Fruit fly (Drosophila melanogaster) whole organism: Measurements from ENCODE around the gene Tmhs.

Experiments used
- CG8478 ChIP-seq: fragments of >200 bp; optimal IDR thresholded peaks from 2 replicates; lab custom pipeline; 2018; ENCODE audit warnings: inconsistent platforms
- psq ChIP-seq: fragments of >200 bp; optimal IDR thresholded peaks from 2 replicates; lab custom pipeline; 2017

DNA sequence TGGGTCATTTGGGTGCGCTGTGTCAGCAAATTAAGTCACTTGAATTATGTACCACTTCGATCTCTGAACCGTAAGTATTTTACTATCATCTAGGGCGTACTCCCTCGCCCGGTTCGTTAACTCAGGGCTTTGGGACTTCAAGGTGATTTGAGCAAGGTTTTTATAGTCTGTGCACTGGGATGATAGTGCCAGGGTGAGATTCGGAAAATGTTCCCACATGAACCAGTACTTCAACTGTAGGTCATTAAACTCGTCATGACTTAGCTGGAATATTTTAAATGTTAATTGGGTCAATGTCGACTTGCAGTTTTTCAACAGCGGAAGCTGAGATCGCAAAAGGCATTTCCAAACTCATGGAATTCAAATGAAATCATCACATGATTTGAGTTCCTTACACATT lies 30.0 kb upstream of the Tmhs start, which contains the start of gene CNMa:
- TF ChIP-seq CG8478 (lab: Kevin White, UChicago), result no peak
- no peak for TF ChIP-seq psq (lab: Kevin White, UChicago)
